In the genomic region with DNA sequence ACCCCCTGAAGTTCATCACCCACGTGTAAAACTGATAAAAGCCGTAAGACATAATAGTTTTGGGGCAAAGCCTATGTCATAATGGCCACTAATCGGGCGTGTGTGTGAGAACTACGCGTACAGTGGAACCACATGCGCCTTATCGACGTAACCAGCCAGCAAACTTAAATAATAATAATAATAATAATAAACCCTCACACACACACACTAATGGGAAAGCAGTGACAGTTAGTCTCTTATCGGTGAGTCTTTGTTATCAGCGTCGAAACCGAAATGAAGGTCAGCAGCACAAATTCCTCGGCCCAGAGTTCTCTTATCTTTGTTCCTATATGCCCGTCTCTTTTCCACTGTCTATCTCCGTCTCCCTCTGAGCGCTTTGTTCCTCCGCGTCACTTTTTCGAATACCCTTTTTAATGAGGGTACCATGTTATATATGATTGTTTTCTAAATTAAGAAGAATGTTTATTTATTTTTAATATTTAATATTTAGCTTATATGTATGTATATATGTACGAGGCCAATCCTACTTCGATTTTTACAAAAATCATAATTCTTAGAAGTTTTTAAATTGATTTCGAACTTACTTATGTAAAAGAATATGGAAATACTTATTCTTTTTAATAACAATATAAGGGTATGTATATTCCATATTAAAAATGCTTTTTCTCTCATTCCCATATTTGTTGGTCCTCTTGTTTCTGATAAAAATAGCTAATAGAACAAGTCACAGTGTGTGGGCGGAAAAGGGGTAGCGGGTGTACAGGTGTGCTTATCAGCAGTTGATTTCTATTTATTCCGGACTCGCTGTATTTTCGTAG, we compare ENCODE assay signal across 1 fruit fly cellular context.
TF ChIP-seq lines count a peak whose summit lies in the region.

No protein-coding gene starts in this region.

TF ChIP-seq in whole organism, embryonic, 481 proteins besides CTCF, POLR2A, EP300 and RAD21 (continued from another document and continues in another):
- TF ChIP-seq gce (GFP tag; IDR thresholded peaks at IDR 0.05; lab: Robert Waterston, UW) = no peak
- TF ChIP-seq CG5953 (GFP tag; IDR thresholded peaks at IDR 0.05; lab: Robert Waterston, UW) = no peak
- TF ChIP-seq HHEX (GFP tag; optimal IDR thresholded peaks at IDR 0.05; lab: Kevin White, UChicago) = peak; percentile 25
- TF ChIP-seq Hr51 (GFP tag; optimal IDR thresholded peaks at IDR 0.05; lab: Kevin White, UChicago) = peak in 1 of 2 experiments; percentile 71
- TF ChIP-seq CHES-1-like (GFP tag; optimal IDR thresholded peaks at IDR 0.05; lab: Kevin White, UChicago) = no peak
- TF ChIP-seq Ada2b (GFP tag; IDR thresholded peaks at IDR 0.05; lab: Robert Waterston, UW) = no peak
- TF ChIP-seq cato (GFP tag; optimal IDR thresholded peaks at IDR 0.05; lab: Kevin White, UChicago; ENCODE audit: borderline replicate concordance) = no peak
- peak; percentile 35; the same call in 1 of the 2 replicates for TF ChIP-seq CG9932 (GFP tag; IDR thresholded peaks at IDR 0.05; lab: Robert Waterston, UW)
- no peak for TF ChIP-seq onecut (GFP tag; IDR thresholded peaks at IDR 0.05; lab: Robert Waterston, UW)
- no peak for TF ChIP-seq CG7963 (GFP tag; IDR thresholded peaks at IDR 0.05; lab: Robert Waterston, UW; ENCODE audit: partially characterized antibody)
- no peak for TF ChIP-seq vvl (GFP tag; IDR thresholded peaks at IDR 0.05; lab: Robert Waterston, UW)
- TF ChIP-seq trh (GFP tag; optimal IDR thresholded peaks at IDR 0.05; lab: Kevin White, UChicago) = no peak
- peak; percentile 6 for TF ChIP-seq CG2202 (tag; optimal IDR thresholded peaks at IDR 0.05; lab: Kevin White, UChicago)
- TF ChIP-seq Sry-δ (GFP tag; optimal IDR thresholded peaks at IDR 0.05; lab: Kevin White, UChicago) = no peak
- peak; percentile 17 for TF ChIP-seq CG12104 (GFP tag; optimal IDR thresholded peaks at IDR 0.05; lab: Kevin White, UChicago)
- no peak for TF ChIP-seq CG9876 (GFP tag; optimal IDR thresholded peaks at IDR 0.05; lab: Kevin White, UChicago)
- no peak for TF ChIP-seq nerfin-2 (GFP tag; IDR thresholded peaks at IDR 0.05; lab: Robert Waterston, UW; ENCODE audit: partially characterized antibody)
- no peak for TF ChIP-seq CG1792 (GFP tag; optimal IDR thresholded peaks at IDR 0.05; lab: Kevin White, UChicago)
- no peak for TF ChIP-seq CG12219 (GFP tag; optimal IDR thresholded peaks at IDR 0.05; lab: Kevin White, UChicago)
- no peak for TF ChIP-seq sr (GFP tag; IDR thresholded peaks at IDR 0.05; lab: Robert Waterston, UW)
- TF ChIP-seq pnt (GFP tag; optimal IDR thresholded peaks at IDR 0.05; lab: Kevin White, UChicago) = no peak
- no peak for TF ChIP-seq Jarid2 (GFP tag; optimal IDR thresholded peaks at IDR 0.05; lab: Kevin White, UChicago)
- TF ChIP-seq CG30403 (GFP tag; optimal IDR thresholded peaks at IDR 0.05; lab: Kevin White, UChicago) = peak; percentile 46
- no peak for TF ChIP-seq unc-4 (GFP tag; IDR thresholded peaks at IDR 0.05; lab: Robert Waterston, UW; ENCODE audit: partially characterized antibody)
- no peak for TF ChIP-seq Gsc (GFP tag; IDR thresholded peaks at IDR 0.05; lab: Robert Waterston, UW)
- peak; percentile 52 for TF ChIP-seq Sox102F (GFP tag; optimal IDR thresholded peaks at IDR 0.05; lab: Kevin White, UChicago)
- TF ChIP-seq br (optimal IDR thresholded peaks at IDR 0.05; lab: Kevin White, UChicago) = no peak
- no peak for TF ChIP-seq sna (GFP tag; IDR thresholded peaks at IDR 0.05; lab: Robert Waterston, UW; ENCODE audit: partially characterized antibody)
- TF ChIP-seq ems (GFP tag; optimal IDR thresholded peaks at IDR 0.05; lab: Kevin White, UChicago) = no peak
- TF ChIP-seq pum (GFP tag; optimal IDR thresholded peaks at IDR 0.05; lab: Kevin White, UChicago) = no peak
- peak; percentile 21 for TF ChIP-seq twi (tag; optimal IDR thresholded peaks at IDR 0.05; lab: Kevin White, UChicago)
- no peak for TF ChIP-seq danr (GFP tag; IDR thresholded peaks at IDR 0.05; lab: Robert Waterston, UW)
- TF ChIP-seq CG11093 (GFP tag; IDR thresholded peaks at IDR 0.05; lab: Robert Waterston, UW) = no peak
- no peak for TF ChIP-seq MESR4 (GFP tag; optimal IDR thresholded peaks at IDR 0.05; lab: Kevin White, UChicago)
- no peak for TF ChIP-seq btn (GFP tag; optimal IDR thresholded peaks at IDR 0.05; lab: Kevin White, UChicago)
- TF ChIP-seq CG30020 (tag; optimal IDR thresholded peaks at IDR 0.05; lab: Kevin White, UChicago) = peak; percentile 33
- TF ChIP-seq Nf-YA (GFP tag; IDR thresholded peaks at IDR 0.05; lab: Robert Waterston, UW) = no peak
- 0 out of 3 replicates have a peak, but pooled peaks have one; percentile 69 for TF ChIP-seq CG2199 (GFP tag; IDR thresholded peaks at IDR 0.05; lab: Robert Waterston, UW)
- TF ChIP-seq CG8478 (optimal IDR thresholded peaks at IDR 0.05; lab: Kevin White, UChicago) = no peak
- TF ChIP-seq fu2 (GFP tag; optimal IDR thresholded peaks at IDR 0.05; lab: Kevin White, UChicago) = no peak
- no peak for TF ChIP-seq CG11247 (GFP tag; IDR thresholded peaks at IDR 0.05; lab: Robert Waterston, UW)
- TF ChIP-seq CG4617 (GFP tag; optimal IDR thresholded peaks at IDR 0.05; lab: Kevin White, UChicago; ENCODE audit: borderline replicate concordance) = no peak
- TF ChIP-seq Hr78 (GFP tag; optimal IDR thresholded peaks at IDR 0.05; lab: Kevin White, UChicago) = no peak
- TF ChIP-seq oc (tag; optimal IDR thresholded peaks at IDR 0.05; lab: Kevin White, UChicago) = no peak
- no peak for TF ChIP-seq CG3065 (GFP tag; optimal IDR thresholded peaks at IDR 0.05; lab: Kevin White, UChicago)
- no peak for TF ChIP-seq sens-2 (GFP tag; IDR thresholded peaks at IDR 0.05; lab: Robert Waterston, UW)
- TF ChIP-seq cas (GFP tag; IDR thresholded peaks at IDR 0.05; lab: Robert Waterston, UW) = no peak
- no peak for TF ChIP-seq en (GFP tag; optimal IDR thresholded peaks at IDR 0.05; lab: Kevin White, UChicago)
- TF ChIP-seq kni (GFP tag; optimal IDR thresholded peaks at IDR 0.05; lab: Kevin White, UChicago) = no peak
- no peak for TF ChIP-seq CG32767 (GFP tag; IDR thresholded peaks at IDR 0.05; lab: Robert Waterston, UW)
- TF ChIP-seq CG4854 (GFP tag; optimal IDR thresholded peaks at IDR 0.05; lab: Kevin White, UChicago) = no peak
- no peak for TF ChIP-seq ap (GFP tag; IDR thresholded peaks at IDR 0.05; lab: Robert Waterston, UW)
- peak; percentile 99 for TF ChIP-seq D19A (tag; optimal IDR thresholded peaks at IDR 0.05; lab: Kevin White, UChicago)
- peak; percentile 77 for TF ChIP-seq CG7556 (GFP tag; optimal IDR thresholded peaks at IDR 0.05; lab: Kevin White, UChicago)
- peak; percentile 72 for TF ChIP-seq nmo (GFP tag; optimal IDR thresholded peaks at IDR 0.05; lab: Kevin White, UChicago)
- TF ChIP-seq CG16779 (GFP tag; IDR thresholded peaks at IDR 0.05; lab: Robert Waterston, UW) = no peak
- TF ChIP-seq MBD-R2 (GFP tag; IDR thresholded peaks at IDR 0.05; lab: Robert Waterston, UW) = no peak
- TF ChIP-seq toy (GFP tag; IDR thresholded peaks at IDR 0.05; lab: Robert Waterston, UW) = no peak
- TF ChIP-seq Hmr (GFP tag; optimal IDR thresholded peaks at IDR 0.05; lab: Kevin White, UChicago) = peak; percentile 64
- peak; percentile 70 for TF ChIP-seq CG9215 (GFP tag; IDR thresholded peaks at IDR 0.05; lab: Robert Waterston, UW)
- TF ChIP-seq Fer3 (tag; optimal IDR thresholded peaks at IDR 0.05; lab: Kevin White, UChicago) = peak; percentile 75
- TF ChIP-seq CG12299 (tag; optimal IDR thresholded peaks at IDR 0.05; lab: Kevin White, UChicago) = peak; percentile 69
- no peak for TF ChIP-seq Lpt (GFP tag; optimal IDR thresholded peaks at IDR 0.05; lab: Kevin White, UChicago)
- TF ChIP-seq nerfin-1 (tag; optimal IDR thresholded peaks at IDR 0.05; lab: Kevin White, UChicago) = peak; percentile 60
- peak; percentile 48; the same call in 1 of the 2 replicates for TF ChIP-seq HLH3B (GFP tag; IDR thresholded peaks at IDR 0.05; lab: Robert Waterston, UW)
- TF ChIP-seq CG42726 (GFP tag; IDR thresholded peaks at IDR 0.05; lab: Robert Waterston, UW; ENCODE audit: partially characterized antibody) = no peak
- peak; percentile 72 for TF ChIP-seq crol (GFP tag; IDR thresholded peaks at IDR 0.05; lab: Robert Waterston, UW)
- TF ChIP-seq Blimp-1 (GFP tag; optimal IDR thresholded peaks at IDR 0.05; lab: Kevin White, UChicago) = peak; percentile 66
- TF ChIP-seq CG9727 (GFP tag; optimal IDR thresholded peaks at IDR 0.05; lab: Kevin White, UChicago) = peak; percentile 68
- TF ChIP-seq CG6272 (GFP tag; IDR thresholded peaks at IDR 0.05; lab: Robert Waterston, UW) = no peak
- no peak for TF ChIP-seq H15 (GFP tag; IDR thresholded peaks at IDR 0.05; lab: Robert Waterston, UW)
- TF ChIP-seq bsh (GFP tag; optimal IDR thresholded peaks at IDR 0.05; lab: Kevin White, UChicago) = peak in 1 of 2 experiments; percentile 47
- peak; percentile 91 for TF ChIP-seq CG2678 (tag; optimal IDR thresholded peaks at IDR 0.05; lab: Kevin White, UChicago)
- TF ChIP-seq CG5245 (GFP tag; optimal IDR thresholded peaks at IDR 0.05; lab: Kevin White, UChicago) = no peak
- no peak for TF ChIP-seq fd102C (GFP tag; optimal IDR thresholded peaks at IDR 0.05; lab: Kevin White, UChicago)
- TF ChIP-seq CG17359 (tag; optimal IDR thresholded peaks at IDR 0.05; lab: Kevin White, UChicago) = peak; percentile 41
- no peak for TF ChIP-seq CG15479 (GFP tag; optimal IDR thresholded peaks at IDR 0.05; lab: Kevin White, UChicago)
- peak; percentile 23 for TF ChIP-seq CG16815 (GFP tag; optimal IDR thresholded peaks at IDR 0.05; lab: Kevin White, UChicago)
- peak; percentile 66 for TF ChIP-seq Nf-YB (GFP tag; optimal IDR thresholded peaks at IDR 0.05; lab: Kevin White, UChicago)
- TF ChIP-seq CG32532 (GFP tag; IDR thresholded peaks at IDR 0.05; lab: Robert Waterston, UW) = no peak; the same call in 1 of the 2 replicates
- TF ChIP-seq unpg (GFP tag; optimal IDR thresholded peaks at IDR 0.05; lab: Kevin White, UChicago) = peak; percentile 57
- peak; percentile 60 for TF ChIP-seq dmrt99B (tag; optimal IDR thresholded peaks at IDR 0.05; lab: Kevin White, UChicago)
- TF ChIP-seq CG17361 (GFP tag; IDR thresholded peaks at IDR 0.05; lab: Robert Waterston, UW) = peak; percentile 76
- TF ChIP-seq CG10147 (GFP tag; optimal IDR thresholded peaks at IDR 0.05; lab: Kevin White, UChicago) = peak; percentile 50
- no peak for TF ChIP-seq CG16863 (GFP tag; optimal IDR thresholded peaks at IDR 0.05; lab: Kevin White, UChicago)
- TF ChIP-seq CG4707 (GFP tag; optimal IDR thresholded peaks at IDR 0.05; lab: Kevin White, UChicago) = no peak
- TF ChIP-seq Bgb (GFP tag; IDR thresholded peaks at IDR 0.05; lab: Robert Waterston, UW; ENCODE audit: partially characterized antibody) = 0 out of 2 replicates have a peak, but pooled peaks have one; percentile 14
- no peak for TF ChIP-seq Ravus (GFP tag; IDR thresholded peaks at IDR 0.05; lab: Robert Waterston, UW)
- peak; percentile 4 for TF ChIP-seq CG6254 (GFP tag; optimal IDR thresholded peaks at IDR 0.05; lab: Kevin White, UChicago)
- TF ChIP-seq CG7357 (GFP tag; IDR thresholded peaks at IDR 0.05; lab: Robert Waterston, UW) = 0 out of 3 replicates have a peak, but pooled peaks have one; percentile 33
- no peak for TF ChIP-seq Atf6 (GFP tag; IDR thresholded peaks at IDR 0.05; lab: Robert Waterston, UW)
- TF ChIP-seq GATAe (GFP tag; conservative IDR thresholded peaks at IDR 0.05; lab: Robert Waterston, UW) = peak; percentile 85
- TF ChIP-seq sd (tag; optimal IDR thresholded peaks at IDR 0.05; lab: Kevin White, UChicago) = peak; percentile 98
- TF ChIP-seq CG2712 (tag; optimal IDR thresholded peaks at IDR 0.05; lab: Kevin White, UChicago) = peak; percentile 66
- no peak for TF ChIP-seq CG33213 (GFP tag; optimal IDR thresholded peaks at IDR 0.05; lab: Kevin White, UChicago)
- no peak for TF ChIP-seq ewg (GFP tag; optimal IDR thresholded peaks at IDR 0.05; lab: Kevin White, UChicago)
- TF ChIP-seq Scr (GFP tag; IDR thresholded peaks at IDR 0.05; lab: Robert Waterston, UW; ENCODE audit: partially characterized antibody) = no peak
- TF ChIP-seq knrl (GFP tag; IDR thresholded peaks at IDR 0.05; lab: Robert Waterston, UW; ENCODE audit: partially characterized antibody) = no peak
- no peak for TF ChIP-seq CG34422 (GFP tag; IDR thresholded peaks at IDR 0.05; lab: Robert Waterston, UW)
- no peak for TF ChIP-seq dati (GFP tag; IDR thresholded peaks at IDR 0.05; lab: Robert Waterston, UW)
- TF ChIP-seq CG12391 (tag; optimal IDR thresholded peaks at IDR 0.05; lab: Kevin White, UChicago) = peak; percentile 78
- no peak for TF ChIP-seq CG12236 (GFP tag; optimal IDR thresholded peaks at IDR 0.05; lab: Kevin White, UChicago)
- TF ChIP-seq CG8388 (GFP tag; optimal IDR thresholded peaks at IDR 0.05; lab: Kevin White, UChicago) = peak; percentile 55
- no peak for TF ChIP-seq CG30431 (GFP tag; optimal IDR thresholded peaks at IDR 0.05; lab: Kevin White, UChicago)
- TF ChIP-seq CG4820 (GFP tag; optimal IDR thresholded peaks at IDR 0.05; lab: Kevin White, UChicago) = no peak
- no peak for TF ChIP-seq CG6175 (GFP tag; IDR thresholded peaks at IDR 0.05; lab: Robert Waterston, UW)
- TF ChIP-seq CG17568 (GFP tag; optimal IDR thresholded peaks at IDR 0.05; lab: Kevin White, UChicago) = peak; percentile 30
- TF ChIP-seq ATbp (GFP tag; optimal IDR thresholded peaks at IDR 0.05; lab: Kevin White, UChicago) = no peak
- no peak for TF ChIP-seq Mrtf (GFP tag; IDR thresholded peaks at IDR 0.05; lab: Robert Waterston, UW)
- no peak for TF ChIP-seq Lim3 (GFP tag; IDR thresholded peaks at IDR 0.05; lab: Robert Waterston, UW)
- TF ChIP-seq chinmo (GFP tag; IDR thresholded peaks at IDR 0.05; lab: Robert Waterston, UW; ENCODE audit: partially characterized antibody) = 0 out of 4 replicates have a peak, but pooled peaks have one; percentile 55
- no peak for TF ChIP-seq fd64A (GFP tag; optimal IDR thresholded peaks at IDR 0.05; lab: Kevin White, UChicago)
- TF ChIP-seq Dip2 (GFP tag; IDR thresholded peaks at IDR 0.05; lab: Robert Waterston, UW) = no peak
- peak; percentile 32 for TF ChIP-seq trem (tag; optimal IDR thresholded peaks at IDR 0.05; lab: Kevin White, UChicago)
- peak; percentile 55 for TF ChIP-seq wek (GFP tag; optimal IDR thresholded peaks at IDR 0.05; lab: Kevin White, UChicago)
- peak in 1 of 2 experiments; percentile 87 for TF ChIP-seq Pdp1 (GFP tag; optimal IDR thresholded peaks at IDR 0.05; lab: Kevin White, UChicago)
- peak; percentile 54 for TF ChIP-seq fd3F (GFP tag; optimal IDR thresholded peaks at IDR 0.05; lab: Kevin White, UChicago)
- no peak for TF ChIP-seq NK7.1 (GFP tag; optimal IDR thresholded peaks at IDR 0.05; lab: Kevin White, UChicago)
- TF ChIP-seq B-H1 (GFP tag; IDR thresholded peaks at IDR 0.05; lab: Robert Waterston, UW) = no peak
- TF ChIP-seq CG14441 (GFP tag; IDR thresholded peaks at IDR 0.05; lab: Robert Waterston, UW) = peak; percentile 36; the same call in 1 of the 2 replicates
- TF ChIP-seq CG14050 (GFP tag; IDR thresholded peaks at IDR 0.05; lab: Robert Waterston, UW) = no peak
- TF ChIP-seq BEAF-32 (GFP tag; optimal IDR thresholded peaks at IDR 0.05; lab: Kevin White, UChicago) = no peak
- TF ChIP-seq HmgD (GFP tag; optimal IDR thresholded peaks at IDR 0.05; lab: Kevin White, UChicago) = no peak
